Worm (Caenorhabditis elegans) whole organism, young adult: Measurements from ENCODE around the gene egli-1.
A peak's percentile ranks its signal among the peaks of the same experiment; 100 is the strongest.

Source experiments
- B0336.3 ChIP-seq: fragments of 200-800 bp; sonication (Bioruptor generic); IDR thresholded peaks from 2 replicates; pipeline ENCODE4 v1.3.6; 2022; ENCODE audit warnings: missing genetic modification characterization, missing compliant biosample characterization
- F23B12.7 ChIP-seq: sonication (generic microtip); optimal IDR thresholded peaks from 2 replicates; lab custom pipeline; 2017; ENCODE audit warnings: missing genetic modification characterization, mild to moderate bottlenecking, missing compliant biosample characterization, antibody characterized with exemption, moderate library complexity; ENCODE audit not compliant: insufficient read depth
- F33H1.4 ChIP-seq: fragments of 200-800 bp; sonication (Bioruptor generic); IDR thresholded peaks from 2 replicates; pipeline ENCODE4 v1.3.6; 2022; ENCODE audit warnings: missing genetic modification reagents, missing genetic modification characterization, missing compliant biosample characterization
- T26A5.8 ChIP-seq: sonication (generic microtip); optimal IDR thresholded peaks from 2 replicates; lab custom pipeline; 2016; ENCODE audit warnings: missing genetic modification characterization, missing compliant biosample characterization
- Y56A3A.18 ChIP-seq: fragments of 200-800 bp; sonication (Bioruptor generic); IDR thresholded peaks from 2 replicates; pipeline ENCODE4 v1.3.6; 2022; ENCODE audit warnings: missing genetic modification reagents, missing genetic modification characterization, missing compliant biosample characterization
- Y95B8A.8 ChIP-seq: fragments of 200-800 bp; sonication (Bioruptor generic); IDR thresholded peaks from 2 replicates; pipeline ENCODE4 v1.3.6; 2022; ENCODE audit warnings: missing genetic modification reagents, missing genetic modification characterization, missing compliant biosample characterization
- ZK185.1 ChIP-seq: sonication (generic microtip); optimal IDR thresholded peaks from 2 replicates; lab custom pipeline; 2016; ENCODE audit warnings: mild to moderate bottlenecking, missing genetic modification characterization, missing compliant biosample characterization; ENCODE audit not compliant: poor library complexity, severe bottlenecking
- ama-1 ChIP-seq, 3 experiments: fragments of 150-350 bp in 1 of 3; sonication (generic microtip) in 2 of 3; optimal IDR thresholded peaks; 2 replicates each; lab custom pipeline; 2014 to 2018; ENCODE audit warnings: missing biosample characterization in 2 of 3, missing genetic modification characterization in 2 of 3, missing genetic modification reagents in 2 of 3
- bed-2 ChIP-seq: fragments of 200-800 bp; sonication (Bioruptor generic); IDR thresholded peaks from 2 replicates; pipeline ENCODE4 v1.3.6; 2022; ENCODE audit warnings: missing genetic modification reagents, missing genetic modification characterization, missing compliant biosample characterization
- cebp-2 ChIP-seq: fragments of 200-800 bp; sonication (Bioruptor generic); IDR thresholded peaks from 2 replicates; pipeline ENCODE4 v1.3.6; 2022; ENCODE audit warnings: missing genetic modification characterization, missing compliant biosample characterization
- ceh-100 ChIP-seq: fragments of 200-800 bp; sonication (Bioruptor generic); IDR thresholded peaks from 2 replicates; pipeline ENCODE4 v1.3.6; 2022; ENCODE audit warnings: missing genetic modification reagents, missing genetic modification characterization, missing compliant biosample characterization
- ceh-58 ChIP-seq: fragments of 200-800 bp; sonication (Bioruptor generic); IDR thresholded peaks from 2 replicates; pipeline ENCODE4 v1.3.6; 2022; ENCODE audit warnings: missing genetic modification characterization, missing compliant biosample characterization
- egl-18 ChIP-seq: fragments of 200-800 bp; sonication (Bioruptor generic); IDR thresholded peaks from 2 replicates; pipeline ENCODE4 v1.3.6; 2022; ENCODE audit warnings: missing genetic modification reagents, missing genetic modification characterization, missing compliant biosample characterization
- egrh-3 ChIP-seq: fragments of 200-800 bp; sonication (Bioruptor generic); IDR thresholded peaks from 2 replicates; pipeline ENCODE4 v1.3.6; 2022; ENCODE audit warnings: missing genetic modification reagents, missing genetic modification characterization, missing compliant biosample characterization
- ets-4 ChIP-seq: fragments of 200-800 bp; sonication (Bioruptor generic); optimal IDR thresholded peaks from 2 replicates; lab custom pipeline; 2018; ENCODE audit warnings: mild to moderate bottlenecking, missing genetic modification characterization, missing compliant biosample characterization
- fkh-3 ChIP-seq: sonication (generic microtip); optimal IDR thresholded peaks from 2 replicates; lab custom pipeline; 2016; ENCODE audit warnings: mild to moderate bottlenecking, missing genetic modification characterization, missing compliant biosample characterization
- gei-17 ChIP-seq: fragments of 200-800 bp; sonication (Bioruptor generic); optimal IDR thresholded peaks from 2 replicates; lab custom pipeline; 2018; ENCODE audit warnings: mild to moderate bottlenecking, missing genetic modification characterization, missing compliant biosample characterization
- hlh-12 ChIP-seq: sonication (generic microtip); optimal IDR thresholded peaks from 2 replicates; lab custom pipeline; 2016; ENCODE audit warnings: missing genetic modification characterization, missing compliant biosample characterization
- hlh-26 ChIP-seq: fragments of 200-800 bp; sonication (Bioruptor generic); conservative IDR thresholded peaks from 2 replicates; pipeline ENCODE4 v1.3.6; 2022; ENCODE audit warnings: missing genetic modification reagents, missing genetic modification characterization, missing compliant biosample characterization
- hmg-1.2 ChIP-seq: fragments of 200-800 bp; sonication (Bioruptor generic); IDR thresholded peaks from 2 replicates; pipeline ENCODE4 v1.3.6; 2022; ENCODE audit warnings: missing genetic modification reagents, missing genetic modification characterization, missing compliant biosample characterization
- hsf-1 ChIP-seq: fragments of 200-800 bp; sonication (Bioruptor generic); IDR thresholded peaks from 2 replicates; pipeline ENCODE4 v1.3.6; 2022; ENCODE audit warnings: missing genetic modification reagents, missing genetic modification characterization, missing compliant biosample characterization
- lin-54 ChIP-seq: fragments of 200-800 bp; sonication (Bioruptor generic); optimal IDR thresholded peaks from 2 replicates; lab custom pipeline; 2018; ENCODE audit warnings: mild to moderate bottlenecking, missing genetic modification characterization, missing compliant biosample characterization
- madf-8 ChIP-seq: fragments of 200-800 bp; sonication (Bioruptor generic); conservative IDR thresholded peaks from 2 replicates; pipeline ENCODE4 v1.3.6; 2022; ENCODE audit warnings: missing genetic modification reagents, missing genetic modification characterization, missing compliant biosample characterization
- mes-4 ChIP-seq: sonication (generic microtip); optimal IDR thresholded peaks from 2 replicates; lab custom pipeline; 2016; ENCODE audit warnings: missing genotype, missing genetic modification characterization, missing compliant biosample characterization
- mxl-1 ChIP-seq: sonication (generic microtip); optimal IDR thresholded peaks from 2 replicates; lab custom pipeline; 2016; ENCODE audit warnings: missing genetic modification characterization, missing compliant biosample characterization
- nfya-1 ChIP-seq: sonication (generic microtip); optimal IDR thresholded peaks from 2 replicates; lab custom pipeline; 2017; ENCODE audit warnings: antibody characterized with exemption, missing compliant biosample characterization, missing genetic modification characterization, borderline replicate concordance; ENCODE audit not compliant: insufficient read depth
- pbrm-1 ChIP-seq: fragments of 200-800 bp; sonication (Bioruptor generic); IDR thresholded peaks from 2 replicates; pipeline ENCODE4 v1.3.6; 2022; ENCODE audit warnings: missing genetic modification reagents, missing genetic modification characterization, missing compliant biosample characterization
- rcor-1 ChIP-seq: fragments of 200-800 bp; sonication (Bioruptor generic); IDR thresholded peaks from 2 replicates; pipeline ENCODE4 v1.3.6; 2022; ENCODE audit warnings: missing genetic modification reagents, missing genetic modification characterization, missing compliant biosample characterization
- snpc-1.1 ChIP-seq: sonication (generic microtip); optimal IDR thresholded peaks from 2 replicates; lab custom pipeline; 2017; ENCODE audit warnings: missing genetic modification characterization, mild to moderate bottlenecking, missing compliant biosample characterization, antibody characterized with exemption, moderate library complexity, missing genotype, missing genetic modification reagents; ENCODE audit not compliant: insufficient read depth
- snpc-4 ChIP-seq, 5 experiments: fragments of 150-350 bp in 1 of 5; sonication (generic microtip) in 4 of 5; optimal IDR thresholded peaks; 2 replicates each; lab custom pipeline; 2014 to 2018; ENCODE audit warnings: missing genetic modification characterization in 5 of 5, missing biosample characterization in 3 of 5, antibody characterized with exemption in 2 of 5, mild to moderate bottlenecking in 2 of 5, missing compliant biosample characterization in 2 of 5, missing genotype in 2 of 5, moderate library complexity in 2 of 5, missing genetic modification reagents in 1 of 5
- somi-1 ChIP-seq: fragments of 200-800 bp; sonication (Bioruptor generic); optimal IDR thresholded peaks from 2 replicates; lab custom pipeline; 2018; ENCODE audit warnings: mild to moderate bottlenecking, missing genetic modification characterization, missing compliant biosample characterization
- tbp1 ChIP-seq: fragments of 200-800 bp; sonication (Bioruptor generic); optimal IDR thresholded peaks from 2 replicates; lab custom pipeline; 2018; ENCODE audit warnings: mild to moderate bottlenecking, missing genetic modification characterization, missing compliant biosample characterization
- zfh-2 ChIP-seq: fragments of 200-800 bp; sonication (Bioruptor generic); conservative IDR thresholded peaks from 2 replicates; pipeline ENCODE4 v1.3.6; 2022; ENCODE audit warnings: missing genetic modification reagents, missing genetic modification characterization, missing compliant biosample characterization

The egli-1 gene

ce11 chrII:9333034-9333433 lies 9.3 kb downstream of the egli-1 start:
- peak; percentile 81 for TF ChIP-seq snpc-4 (GFP tag; optimal IDR thresholded peaks at IDR 0.05; lab: Kevin White, UChicago)
- peak; percentile 5 to 80 (median 59) for TF ChIP-seq snpc-4 (tag; optimal IDR thresholded peaks at IDR 0.05; lab: Kevin White, UChicago)
- peak; percentile 2 for TF ChIP-seq tbp1 (GFP tag; lab: Kevin White, UChicago)
- no peak for TF ChIP-seq cebp-2 (GFP tag; lab: Robert Waterston, UW)
- peak; percentile 32; the same call in 1 of the 2 replicates for TF ChIP-seq hmg-1.2
- no peak for TF ChIP-seq ama-1 (optimal IDR thresholded peaks at IDR 0.05; lab: Kevin White, UChicago)
- TF ChIP-seq ama-1 (GFP tag; optimal IDR thresholded peaks at IDR 0.05; lab: Kevin White, UChicago): no peak
- TF ChIP-seq madf-8 (GFP tag; lab: Robert Waterston, UW): no peak
- peak; percentile 88 for TF ChIP-seq snpc-1.1 (tag; lab: Kevin White, UChicago)

ce11 chrII:9333714-9334113 lies 10.0 kb downstream of the egli-1 start, which contains the start of gene scp-1:
TSS of gene scp-1 (plus strand) at chrII:9334014.
- no peak for TF ChIP-seq hlh-26
- TF ChIP-seq hlh-12: no peak
- TF ChIP-seq pbrm-1 (GFP tag; lab: Robert Waterston, UW): 0 out of 2 replicates have a peak, but pooled peaks have one; percentile 11
- TF ChIP-seq ets-4 (GFP tag; lab: Kevin White, UChicago): no peak
- TF ChIP-seq ZK185.1: no peak
- no peak for TF ChIP-seq ceh-100 (GFP tag; lab: Robert Waterston, UW)
- no peak for TF ChIP-seq B0336.3 (GFP tag; lab: Robert Waterston, UW)
- TF ChIP-seq bed-2: no peak
- TF ChIP-seq, all 124 proteins: peak for 1

- TF ChIP-seq lin-54 (GFP tag; lab: Kevin White, UChicago): no peak
- peak; percentile 73 for TF ChIP-seq hsf-1 (GFP tag; lab: Robert Waterston, UW)
Measured at ce11 chrII:9336651-9337050, 12.9 kb downstream of the egli-1 start.

- TF ChIP-seq egl-18 (GFP tag; lab: Robert Waterston, UW): no peak
Measured at ce11 chrII:9338859-9339258, 15.1 kb downstream of the egli-1 start, which contains the start of gene ttll-12. TSS of gene ttll-12 (plus strand) at chrII:9338997.

ce11 chrII:9343955-9344354 lies 20.2 kb downstream of the egli-1 start:
- TF ChIP-seq pbrm-1 (GFP tag; lab: Robert Waterston, UW): no peak
- no peak for TF ChIP-seq rcor-1
- no peak for TF ChIP-seq egrh-3 (GFP tag; lab: Robert Waterston, UW)
- no peak for TF ChIP-seq cebp-2 (GFP tag; lab: Robert Waterston, UW)
- TF ChIP-seq fkh-3 (tag; lab: Kevin White, UChicago): no peak
- no peak for TF ChIP-seq Y95B8A.8 (GFP tag; lab: Robert Waterston, UW)
- no peak for TF ChIP-seq T26A5.8 (tag; lab: Kevin White, UChicago)
- TF ChIP-seq zfh-2 (GFP tag; lab: Robert Waterston, UW): no peak
- TF ChIP-seq ceh-58: no peak
- no peak for TF ChIP-seq ets-4 (GFP tag; lab: Kevin White, UChicago)
- TF ChIP-seq F33H1.4: no peak
- no peak for TF ChIP-seq somi-1
- TF ChIP-seq Y56A3A.18 (GFP tag; lab: Robert Waterston, UW): no peak
- no peak for TF ChIP-seq mes-4
- TF ChIP-seq gei-17 (GFP tag; lab: Kevin White, UChicago): no peak
- no peak for TF ChIP-seq nfya-1 (tag; lab: Kevin White, UChicago)
- TF ChIP-seq mxl-1 (tag; lab: Kevin White, UChicago): no peak
- no peak for TF ChIP-seq F23B12.7
